Fruit fly (Drosophila melanogaster): Measurements from ENCODE around the gene CG42728.

dm6 chr3L:15553993-15554644 is 26.1 kb upstream of the CG42728 start, which contains the start of gene AGO2:
- no peak for TF ChIP-seq Sin3A (optimal IDR thresholded peaks at IDR 0.05)
- TF ChIP-seq psq (optimal IDR thresholded peaks at IDR 0.05): no peak
- no peak for TF ChIP-seq insv (optimal IDR thresholded peaks at IDR 0.05)
- TF ChIP-seq Myc (optimal IDR thresholded peaks at IDR 0.05): no peak
- no peak for TF ChIP-seq h (optimal IDR thresholded peaks at IDR 0.05)
